Worm (Caenorhabditis elegans) whole organism, L1 larva: ENCODE results near the gene tsct-1.

Source experiments
- C16A3.4 ChIP-seq: fragments of 150-350 bp; optimal IDR thresholded peaks from 2 replicates; lab custom pipeline; 2014; ENCODE audit warnings: missing biosample characterization, missing genetic modification characterization
- C34B4.2 ChIP-seq: sonication (generic microtip); optimal IDR thresholded peaks from 2 replicates; lab custom pipeline; 2017; ENCODE audit warnings: mild to moderate bottlenecking, missing genetic modification characterization, missing compliant biosample characterization
- Y116A8C.19 ChIP-seq: sonication (generic microtip); optimal IDR thresholded peaks from 2 replicates; lab custom pipeline; 2016; ENCODE audit warnings: missing compliant biosample characterization, missing genetic modification characterization, borderline replicate concordance
- aha-1 ChIP-seq: fragments of 150-350 bp; optimal IDR thresholded peaks from 2 replicates; lab custom pipeline; 2014; ENCODE audit warnings: missing biosample characterization, missing genetic modification characterization
- alr-1 ChIP-seq: fragments of 200-800 bp; sonication (Bioruptor generic); optimal IDR thresholded peaks from 2 replicates; lab custom pipeline; 2018; ENCODE audit warnings: borderline replicate concordance, mild to moderate bottlenecking, missing genetic modification characterization, missing compliant biosample characterization
- aly-2 ChIP-seq: fragments of 150-350 bp; optimal IDR thresholded peaks from 2 replicates; lab custom pipeline; 2014; ENCODE audit warnings: missing biosample characterization, missing genetic modification characterization
- ama-1 ChIP-seq: fragments of 150-350 bp; optimal IDR thresholded peaks from 2 replicates; lab custom pipeline; 2014
- ceh-63 ChIP-seq: fragments of 200-800 bp; sonication (Bioruptor generic); optimal IDR thresholded peaks from 2 replicates; lab custom pipeline; 2018; ENCODE audit warnings: mild to moderate bottlenecking, missing genetic modification characterization, missing compliant biosample characterization
- ceh-82 ChIP-seq, 3 experiments: fragments of 150-350 bp in 1 of 3; sonication (generic microtip) in 2 of 3; optimal IDR thresholded peaks; 2 replicates each; lab custom pipeline; 2014 to 2017; ENCODE audit warnings: missing biosample characterization in 3 of 3, missing genetic modification characterization in 3 of 3
- ceh-88 ChIP-seq: fragments of 200-800 bp; sonication (Bioruptor generic); IDR thresholded peaks from 2 replicates; pipeline ENCODE4 v1.3.6; 2022; ENCODE audit warnings: missing genetic modification characterization, missing compliant biosample characterization
- ceh-90 ChIP-seq: sonication (generic microtip); optimal IDR thresholded peaks from 2 replicates; lab custom pipeline; 2016; ENCODE audit warnings: missing genetic modification characterization, missing compliant biosample characterization
- dsc-1 ChIP-seq: sonication (generic microtip); optimal IDR thresholded peaks from 2 replicates; lab custom pipeline; 2016; ENCODE audit warnings: mild to moderate bottlenecking, missing genetic modification characterization, missing compliant biosample characterization
- efl-3 ChIP-seq: fragments of 200-800 bp; sonication (Bioruptor generic); optimal IDR thresholded peaks from 2 replicates; lab custom pipeline; 2018; ENCODE audit warnings: mild to moderate bottlenecking, missing genetic modification characterization, missing compliant biosample characterization
- ets-5 ChIP-seq: fragments of 200-800 bp; sonication (Bioruptor generic); IDR thresholded peaks from 2 replicates; pipeline ENCODE4 v1.3.6; 2022; ENCODE audit warnings: missing genetic modification characterization, missing compliant biosample characterization
- fkh-10 ChIP-seq: sonication (generic microtip); optimal IDR thresholded peaks from 2 replicates; lab custom pipeline; 2017; ENCODE audit warnings: missing biosample characterization, missing genetic modification reagents, missing genetic modification characterization
- fkh-4 ChIP-seq: sonication (generic microtip); optimal IDR thresholded peaks from 2 replicates; lab custom pipeline; 2016; ENCODE audit warnings: missing compliant biosample characterization, missing genetic modification characterization, borderline replicate concordance
- fos-1 ChIP-seq: fragments of 150-350 bp; optimal IDR thresholded peaks from 2 replicates; lab custom pipeline; 2014; ENCODE audit warnings: missing biosample characterization, missing genetic modification characterization
- grh-1 ChIP-seq: fragments of 200-800 bp; sonication (Bioruptor generic); IDR thresholded peaks from 2 replicates; pipeline ENCODE4 v1.3.6; 2022; ENCODE audit warnings: missing genetic modification reagents, missing genetic modification characterization, missing compliant biosample characterization
- hpl-2 ChIP-seq: fragments of 150-350 bp; optimal IDR thresholded peaks from 2 replicates; lab custom pipeline; 2014; ENCODE audit warnings: missing biosample characterization, missing genetic modification reagents, missing genetic modification characterization
- irx-1 ChIP-seq: sonication (generic microtip); optimal IDR thresholded peaks from 2 replicates; lab custom pipeline; 2016; ENCODE audit warnings: missing genetic modification characterization, missing compliant biosample characterization
- isw-1 ChIP-seq: fragments of 200-800 bp; sonication (Bioruptor generic); IDR thresholded peaks from 2 replicates; pipeline ENCODE4 v1.3.6; 2022; ENCODE audit warnings: missing genetic modification characterization, missing compliant biosample characterization
- lin-13 ChIP-seq: fragments of 150-350 bp; optimal IDR thresholded peaks from 2 replicates; lab custom pipeline; 2014; ENCODE audit warnings: missing biosample characterization, missing genetic modification reagents, missing genetic modification characterization
- lin-35 ChIP-seq, 2 experiments: fragments of 150-350 bp; optimal IDR thresholded peaks; 2 replicates each; lab custom pipeline; 2014; ENCODE audit warnings: missing biosample characterization in 2 of 2, missing genetic modification characterization in 2 of 2, missing genetic modification reagents in 2 of 2
- lin-39 ChIP-seq: fragments of 150-350 bp; optimal IDR thresholded peaks from 2 replicates; lab custom pipeline; 2014; ENCODE audit warnings: missing biosample characterization, missing genetic modification reagents, missing genetic modification characterization
- lsy-2 ChIP-seq, 2 experiments: fragments of 150-350 bp; optimal IDR thresholded peaks; 2 replicates each; lab custom pipeline; 2014; ENCODE audit warnings: missing biosample characterization in 2 of 2, missing genetic modification characterization in 2 of 2
- mdl-1 ChIP-seq, 2 experiments: fragments of 150-350 bp; optimal IDR thresholded peaks; 2 replicates each; lab custom pipeline; 2014 to 2017; ENCODE audit warnings: missing biosample characterization in 2 of 2, missing genetic modification characterization in 2 of 2, inconsistent platforms in 1 of 2
- nhr-11 ChIP-seq: fragments of 150-350 bp; optimal IDR thresholded peaks from 2 replicates; lab custom pipeline; 2014; ENCODE audit warnings: missing biosample characterization, missing genetic modification characterization
- nhr-12 ChIP-seq: sonication (generic microtip); optimal IDR thresholded peaks from 2 replicates; lab custom pipeline; 2017; ENCODE audit warnings: missing biosample characterization, missing genetic modification characterization
- nhr-19 ChIP-seq: fragments of 200-800 bp; sonication (Bioruptor generic); conservative IDR thresholded peaks from 2 replicates; pipeline ENCODE4 v1.3.6; 2022; ENCODE audit warnings: missing genetic modification characterization, missing compliant biosample characterization
- nhr-237 ChIP-seq: fragments of 150-350 bp; optimal IDR thresholded peaks from 2 replicates; lab custom pipeline; 2014; ENCODE audit warnings: missing biosample characterization, missing genetic modification characterization
- nhr-47 ChIP-seq: sonication (generic microtip); optimal IDR thresholded peaks from 2 replicates; lab custom pipeline; 2016; ENCODE audit warnings: mild to moderate bottlenecking, missing genetic modification characterization, moderate library complexity, missing compliant biosample characterization
- nhr-76 ChIP-seq: sonication (generic microtip); optimal IDR thresholded peaks from 2 replicates; lab custom pipeline; 2017; ENCODE audit warnings: missing biosample characterization, missing genetic modification characterization
- nhr-77 ChIP-seq: fragments of 150-350 bp; optimal IDR thresholded peaks from 2 replicates; lab custom pipeline; 2014; ENCODE audit warnings: missing biosample characterization, missing genetic modification characterization
- nhr-84 ChIP-seq: sonication (generic microtip); optimal IDR thresholded peaks from 2 replicates; lab custom pipeline; 2017; ENCODE audit warnings: missing biosample characterization, missing genetic modification characterization
- nhr-85 ChIP-seq: sonication (generic microtip); peaks from one replicate; lab custom pipeline; 2016; ENCODE audit warnings: missing genetic modification characterization, inconsistent platforms, missing compliant biosample characterization
- nhr-90 ChIP-seq: sonication (generic microtip); optimal IDR thresholded peaks from 2 replicates; lab custom pipeline; 2016; ENCODE audit warnings: mild to moderate bottlenecking, missing genetic modification characterization, missing compliant biosample characterization; ENCODE audit not compliant: poor library complexity
- pax-3 ChIP-seq: fragments of 200-800 bp; sonication (Bioruptor generic); optimal IDR thresholded peaks from 2 replicates; lab custom pipeline; 2018; ENCODE audit warnings: mild to moderate bottlenecking, missing genetic modification characterization, moderate library complexity, missing compliant biosample characterization
- pqm-1 ChIP-seq: sonication (generic microtip); optimal IDR thresholded peaks from 3 replicates; lab custom pipeline; 2017; ENCODE audit warnings: missing biosample characterization, missing genetic modification characterization
- rnt-1 ChIP-seq: sonication (generic microtip); optimal IDR thresholded peaks from 2 replicates; lab custom pipeline; 2016; ENCODE audit warnings: mild to moderate bottlenecking, missing genetic modification characterization, moderate library complexity, missing compliant biosample characterization
- skn-1 ChIP-seq: fragments of 150-350 bp; optimal IDR thresholded peaks from 2 replicates; lab custom pipeline; 2014; ENCODE audit warnings: missing biosample characterization, missing genetic modification characterization
- sox-4 ChIP-seq: sonication (generic microtip); optimal IDR thresholded peaks from 2 replicates; lab custom pipeline; 2016; ENCODE audit warnings: missing genetic modification characterization, missing compliant biosample characterization
- sptf-1 ChIP-seq: fragments of 150-350 bp; optimal IDR thresholded peaks from 2 replicates; lab custom pipeline; 2014; ENCODE audit warnings: missing biosample characterization, missing genetic modification characterization
- sup-37 ChIP-seq: fragments of 200-800 bp; sonication (Bioruptor generic); optimal IDR thresholded peaks from 2 replicates; lab custom pipeline; 2018; ENCODE audit warnings: mild to moderate bottlenecking, missing genetic modification characterization, missing compliant biosample characterization
- tbx-2 ChIP-seq: sonication (generic microtip); optimal IDR thresholded peaks from 2 replicates; lab custom pipeline; 2016; ENCODE audit warnings: missing genetic modification characterization, missing compliant biosample characterization
- unc-30 ChIP-seq: sonication (generic microtip); optimal IDR thresholded peaks from 2 replicates; lab custom pipeline; 2017; ENCODE audit warnings: missing biosample characterization, missing genetic modification characterization
- unc-62 ChIP-seq: fragments of 150-350 bp; optimal IDR thresholded peaks from 2 replicates; lab custom pipeline; 2014; ENCODE audit warnings: missing biosample characterization, missing genetic modification reagents, missing genetic modification characterization
- unc-86 ChIP-seq: sonication (generic microtip); optimal IDR thresholded peaks from 2 replicates; lab custom pipeline; 2016; ENCODE audit warnings: missing genetic modification characterization, missing compliant biosample characterization
- xbp-1 ChIP-seq: sonication (generic microtip); optimal IDR thresholded peaks from 2 replicates; lab custom pipeline; 2016; ENCODE audit warnings: missing genetic modification characterization, missing compliant biosample characterization
- zag-1 ChIP-seq: fragments of 150-350 bp; optimal IDR thresholded peaks from 2 replicates; lab custom pipeline; 2014; ENCODE audit warnings: missing biosample characterization, missing genetic modification characterization
- zip-4 ChIP-seq: fragments of 200-800 bp; sonication (Bioruptor generic); optimal IDR thresholded peaks from 2 replicates; lab custom pipeline; 2018; ENCODE audit warnings: mild to moderate bottlenecking, missing genetic modification characterization, moderate library complexity, missing compliant biosample characterization

tsct-1 gene

DNA sequence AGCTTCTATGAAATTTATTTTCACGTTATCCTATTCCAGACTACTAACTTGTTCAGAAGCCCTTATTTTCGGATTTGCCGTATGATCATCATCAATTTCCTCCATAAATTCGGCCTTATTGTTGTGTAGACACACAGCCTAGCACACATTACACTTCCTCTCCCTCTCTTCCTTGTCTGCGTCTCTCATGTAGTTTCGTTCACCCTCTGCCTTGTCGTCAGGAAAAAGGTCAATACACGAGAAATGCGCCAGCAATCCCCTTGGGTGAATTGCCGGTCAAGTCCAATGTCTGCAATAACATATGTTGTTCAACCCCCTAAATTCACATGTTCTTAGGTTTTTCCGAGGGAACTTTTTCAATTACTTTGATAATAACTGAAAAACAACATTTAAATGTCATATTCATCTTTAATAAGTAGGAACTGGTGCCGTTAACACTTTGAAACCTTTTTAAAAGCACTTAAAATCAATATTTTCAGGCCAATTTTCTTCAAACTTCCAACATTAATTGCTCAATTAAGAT is 40.0 kb upstream of the tsct-1 start, which contains the start of gene F17E5.2 (continued):
- TF ChIP-seq ceh-82 (tag; optimal IDR thresholded peaks at IDR 0.05; lab: Kevin White, UChicago), result peak; percentile 86 to 94 (median 92)
- peak; percentile 9 for TF ChIP-seq Y116A8C.19
- TF ChIP-seq isw-1 (GFP tag; lab: Robert Waterston, UW), result peak; percentile 80
- TF ChIP-seq zag-1 (tag; lab: Kevin White, UChicago), result peak; percentile 78
- TF ChIP-seq nhr-84 (tag; lab: Kevin White, UChicago), result no peak
- no peak for TF ChIP-seq ceh-90 (tag; lab: Kevin White, UChicago)
- peak; percentile 62 for TF ChIP-seq unc-62 (GFP tag; lab: Kevin White, UChicago)
- no peak for TF ChIP-seq sptf-1 (tag; lab: Kevin White, UChicago)
- TF ChIP-seq pax-3 (tag; lab: Kevin White, UChicago), result peak; percentile 74
- peak; percentile 95 for TF ChIP-seq nhr-47 (tag; lab: Kevin White, UChicago)
- TF ChIP-seq lin-35 (GFP tag; optimal IDR thresholded peaks at IDR 0.05; lab: Kevin White, UChicago), result peak; percentile 84 to 92
- no peak for TF ChIP-seq alr-1
- no peak for TF ChIP-seq pqm-1 (tag; lab: Kevin White, UChicago)
- peak; percentile 94 for TF ChIP-seq tbx-2 (tag; lab: Kevin White, UChicago)
- TF ChIP-seq fkh-4 (tag; lab: Kevin White, UChicago), result no peak
- peak; percentile 95 for TF ChIP-seq fkh-10 (GFP tag; lab: Kevin White, UChicago)
- TF ChIP-seq mdl-1 (tag; optimal IDR thresholded peaks at IDR 0.05; lab: Kevin White, UChicago), result peak in 1 of 2 experiments; percentile 94
- peak; percentile 76 for TF ChIP-seq hpl-2
- TF ChIP-seq sup-37, result peak; percentile 85
- TF ChIP-seq ceh-63 (GFP tag; lab: Kevin White, UChicago), result no peak
- peak; percentile 86 for TF ChIP-seq nhr-77 (tag; lab: Kevin White, UChicago)
- peak; percentile 86 for TF ChIP-seq grh-1 (GFP tag; lab: Robert Waterston, UW)
- TF ChIP-seq skn-1 (tag; lab: Kevin White, UChicago), result peak; percentile 91
- TF ChIP-seq nhr-19 (GFP tag; lab: Robert Waterston, UW), result peak; percentile 95
- no peak for TF ChIP-seq ets-5 (GFP tag; lab: Robert Waterston, UW)
- peak; percentile 90 for TF ChIP-seq irx-1
- TF ChIP-seq xbp-1 (tag; lab: Kevin White, UChicago), result peak; percentile 93
- peak; percentile 83 for TF ChIP-seq lin-39 (tag; lab: Kevin White, UChicago)
- TF ChIP-seq zip-4 (GFP tag; lab: Kevin White, UChicago), result peak; percentile 79
- TF ChIP-seq nhr-11 (tag; lab: Kevin White, UChicago), result peak; percentile 73
- TF ChIP-seq unc-30 (tag; lab: Kevin White, UChicago), result no peak
- TF ChIP-seq C34B4.2 (tag; lab: Kevin White, UChicago), result no peak
- no peak for TF ChIP-seq nhr-76
- peak; percentile 72 for TF ChIP-seq aha-1
- no peak for TF ChIP-seq nhr-12 (tag; lab: Kevin White, UChicago)
- TF ChIP-seq aly-2, result peak; percentile 72
- TF ChIP-seq lin-13 (GFP tag; lab: Kevin White, UChicago), result peak; percentile 92
- peak; percentile 87 for TF ChIP-seq nhr-237 (tag; lab: Kevin White, UChicago)
- peak; percentile 96 for TF ChIP-seq rnt-1 (tag; lab: Kevin White, UChicago)
- peak; percentile 66 for TF ChIP-seq ceh-88 (GFP tag; lab: Robert Waterston, UW)
- TF ChIP-seq dsc-1 (tag; lab: Kevin White, UChicago), result peak; percentile 97
- peak; percentile 90 for TF ChIP-seq unc-86
- TF ChIP-seq nhr-85, result peak; percentile 95
- peak; percentile 91 for TF ChIP-seq nhr-90 (tag; lab: Kevin White, UChicago)
- TF ChIP-seq C16A3.4 (tag; lab: Kevin White, UChicago), result peak; percentile 98
- peak; percentile 91 for TF ChIP-seq fos-1 (tag; lab: Kevin White, UChicago)
- TF ChIP-seq sox-4 (tag; lab: Kevin White, UChicago), result peak; percentile 74
- TF ChIP-seq ama-1, result no peak
- TF ChIP-seq lsy-2 (tag; optimal IDR thresholded peaks at IDR 0.05; lab: Kevin White, UChicago), result peak; percentile 92 to 94
- no peak for TF ChIP-seq efl-3
